Fruit fly (Drosophila melanogaster) whole organism: ENCODE results near the gene numb.

Experiments used
- Dll ChIP-seq: fragments of >200 bp; optimal IDR thresholded peaks from 2 replicates; lab custom pipeline; 2017
- EcR ChIP-seq, 2 experiments: fragments of >200 bp; optimal IDR thresholded peaks; 2 replicates each; lab custom pipeline; 2017; ENCODE audit warnings: missing biosample characterization in 2 of 2, missing genetic modification characterization in 2 of 2, missing genetic modification reagents in 2 of 2
- pan ChIP-seq: fragments of >200 bp; optimal IDR thresholded peaks from 2 replicates; lab custom pipeline; 2017
- usp ChIP-seq: fragments of >200 bp; optimal IDR thresholded peaks from 2 replicates; lab custom pipeline; 2017; ENCODE audit warnings: missing biosample characterization, missing genetic modification characterization, mixed read lengths

- TF ChIP-seq Dll (no peak), EcR (GFP tag; optimal IDR thresholded peaks at IDR 0.05; lab: Kevin White, UChicago) (no peak), usp (GFP tag; lab: Kevin White, UChicago) (no peak), pan (lab: Kevin White, UChicago) (no peak)
Measured at dm6 chr2L:9459372-9460091, 22.3 kb downstream of the numb start.
